Fruit fly (Drosophila melanogaster) whole organism, wandering third instar larva: ENCODE measurements around the gene lectin-24A.

ENCODE experiments used
- CG32264 ChIP-seq: fragments of 200-800 bp; sonication (Bioruptor generic); optimal IDR thresholded peaks from 2 replicates; lab custom pipeline; 2016; ENCODE audit warnings: missing biosample characterization, missing genetic modification characterization
- CG9705 ChIP-seq: fragments of 200-800 bp; sonication (Bioruptor generic); optimal IDR thresholded peaks from 2 replicates; lab custom pipeline; 2018; ENCODE audit warnings: missing biosample characterization, mild to moderate bottlenecking, missing genetic modification characterization
- Dfd ChIP-seq: fragments of >200 bp; optimal IDR thresholded peaks from 2 replicates; lab custom pipeline; 2017; ENCODE audit warnings: missing biosample characterization, missing genetic modification characterization
- Dif ChIP-seq: fragments of 200-275, 200-300 bp; sonication (Bioruptor generic); optimal IDR thresholded peaks from 2 replicates; lab custom pipeline; 2018; ENCODE audit warnings: missing biosample characterization, missing genetic modification characterization; ENCODE audit not compliant: partially characterized antibody
- GATAd ChIP-seq: sonication (Bioruptor generic); optimal IDR thresholded peaks from 2 replicates; lab custom pipeline; 2016; ENCODE audit warnings: missing biosample characterization, missing genetic modification characterization
- HLH106 ChIP-seq: fragments of 200-800 bp; optimal IDR thresholded peaks from 3 replicates; lab custom pipeline; 2019; ENCODE audit warnings: missing biosample characterization, mild to moderate bottlenecking, missing genetic modification characterization, moderate library complexity
- Hnf4 ChIP-seq: fragments of 200-800 bp; sonication (Bioruptor generic); optimal IDR thresholded peaks from 2 replicates; lab custom pipeline; 2016; ENCODE audit warnings: missing biosample characterization, mild to moderate bottlenecking, missing genetic modification characterization
- Hr78 ChIP-seq: fragments of >200 bp; optimal IDR thresholded peaks from 2 replicates; lab custom pipeline; 2017; ENCODE audit warnings: missing biosample characterization, missing genetic modification characterization
- Hr83 ChIP-seq: fragments of 200-300 bp; sonication (Bioruptor generic); optimal IDR thresholded peaks from 2 replicates; lab custom pipeline; 2016; ENCODE audit warnings: missing biosample characterization, mild to moderate bottlenecking, missing genetic modification characterization, moderate library complexity; ENCODE audit not compliant: poor library complexity, severe bottlenecking
- Jra ChIP-seq: sonication (Bioruptor generic); optimal IDR thresholded peaks from 2 replicates; lab custom pipeline; 2016; ENCODE audit warnings: missing biosample characterization, missing genetic modification characterization
- Mio ChIP-seq: sonication (Bioruptor generic); optimal IDR thresholded peaks from 2 replicates; lab custom pipeline; 2016; ENCODE audit warnings: missing biosample characterization, missing genetic modification characterization
- Myc ChIP-seq: fragments of >200 bp; optimal IDR thresholded peaks from 2 replicates; lab custom pipeline; 2017
- N ChIP-seq: fragments of >200 bp; optimal IDR thresholded peaks from 2 replicates; lab custom pipeline; 2018; ENCODE audit warnings: missing biosample characterization, missing external identifiers, missing genetic modification characterization
- OdsH ChIP-seq: fragments of 200-800 bp; sonication (Bioruptor generic); optimal IDR thresholded peaks from 2 replicates; lab custom pipeline; 2016; ENCODE audit warnings: missing biosample characterization, mild to moderate bottlenecking, missing genetic modification characterization
- Rel ChIP-seq, 2 experiments: fragments of 200-800 bp; sonication (Bioruptor generic) in 1 of 2; optimal IDR thresholded peaks; 2 replicates in 1 of 2; 3 replicates in 1 of 2; lab custom pipeline; 2016 to 2019; ENCODE audit warnings: mild to moderate bottlenecking in 2 of 2, missing biosample characterization in 2 of 2, missing genetic modification characterization in 2 of 2, moderate library complexity in 1 of 2
- Sp1 ChIP-seq: fragments of 200-800 bp; sonication (Bioruptor generic); optimal IDR thresholded peaks from 3 replicates; lab custom pipeline; 2019; ENCODE audit warnings: missing biosample characterization, mild to moderate bottlenecking, missing genetic modification characterization, moderate library complexity
- Vsx2 ChIP-seq: fragments of 200-300, 225-300 bp; sonication (Bioruptor generic); optimal IDR thresholded peaks from 2 replicates; lab custom pipeline; 2018; ENCODE audit warnings: missing biosample characterization, missing genetic modification characterization; ENCODE audit not compliant: partially characterized antibody
- br ChIP-seq: fragments of 200-800 bp; sonication (Bioruptor generic); optimal IDR thresholded peaks from 2 replicates; lab custom pipeline; 2016; ENCODE audit warnings: missing biosample characterization, missing genetic modification characterization
- brk ChIP-seq: fragments of 200-800 bp; sonication (Bioruptor generic); optimal IDR thresholded peaks from 2 replicates; lab custom pipeline; 2016; ENCODE audit warnings: missing biosample characterization, mild to moderate bottlenecking, missing genetic modification characterization
- dsf ChIP-seq: sonication (Bioruptor generic); optimal IDR thresholded peaks from 2 replicates; lab custom pipeline; 2016; ENCODE audit warnings: missing biosample characterization, missing genetic modification characterization, borderline replicate concordance
- ey ChIP-seq: fragments of 200-800 bp; sonication (Bioruptor generic); optimal IDR thresholded peaks from 2 replicates; lab custom pipeline; 2016; ENCODE audit warnings: missing biosample characterization, missing genetic modification characterization
- foxo ChIP-seq, 2 experiments: fragments of 200-800 bp; sonication (Bioruptor generic); optimal IDR thresholded peaks; 2 replicates in 1 of 2; 3 replicates in 1 of 2; lab custom pipeline; 2016 to 2017; ENCODE audit warnings: missing biosample characterization in 2 of 2, missing genetic modification characterization in 2 of 2
- fru ChIP-seq: fragments of 200-800 bp; sonication (Bioruptor generic); optimal IDR thresholded peaks from 3 replicates; lab custom pipeline; 2016; ENCODE audit warnings: missing biosample characterization, mild to moderate bottlenecking, missing genetic modification characterization
- lola ChIP-seq: fragments of >200 bp; optimal IDR thresholded peaks from 2 replicates; lab custom pipeline; 2017; ENCODE audit warnings: missing biosample characterization, missing genetic modification characterization
- pan ChIP-seq: fragments of >200 bp; optimal IDR thresholded peaks from 2 replicates; lab custom pipeline; 2017
- psq ChIP-seq: fragments of 200-800 bp; sonication (Bioruptor generic); optimal IDR thresholded peaks from 3 replicates; lab custom pipeline; 2017; ENCODE audit warnings: missing biosample characterization, mild to moderate bottlenecking, missing genetic modification characterization, moderate library complexity
- rgr ChIP-seq: fragments of 200-800 bp; sonication (Bioruptor generic); optimal IDR thresholded peaks from 3 replicates; lab custom pipeline; 2016; ENCODE audit warnings: missing biosample characterization, mild to moderate bottlenecking, missing genetic modification characterization
- sage ChIP-seq: fragments of 200-800 bp; sonication (Bioruptor generic); optimal IDR thresholded peaks from 2 replicates; lab custom pipeline; 2016; ENCODE audit warnings: missing biosample characterization, mild to moderate bottlenecking, missing genetic modification characterization
- sv ChIP-seq: fragments of 200-800 bp; sonication (Bioruptor generic); optimal IDR thresholded peaks from 3 replicates; lab custom pipeline; 2016; ENCODE audit warnings: missing biosample characterization, missing genetic modification characterization
- tai ChIP-seq: sonication (Bioruptor generic); optimal IDR thresholded peaks from 2 replicates; lab custom pipeline; 2016; ENCODE audit warnings: missing biosample characterization, missing genetic modification characterization
- woc ChIP-seq: sonication (Bioruptor generic); optimal IDR thresholded peaks from 2 replicates; lab custom pipeline; 2016; ENCODE audit warnings: missing biosample characterization, mild to moderate bottlenecking, missing genetic modification characterization

The lectin-24A gene

dm6 chr2L:3700990-3701389 lies 16.6 kb downstream of the lectin-24A start, which contains the start of gene CG42467:
CG42467 (plus strand) TSS chr2L:3701290.
- TF ChIP-seq Dif (GFP tag; lab: Kevin White, UChicago): no peak
- TF ChIP-seq Vsx2 (GFP tag; lab: Kevin White, UChicago): no peak
- no peak for TF ChIP-seq Hr83 (GFP tag; lab: Kevin White, UChicago)
- no peak for TF ChIP-seq N (GFP tag; lab: Kevin White, UChicago)

dm6 chr2L:3700374-3700773 lies 17.2 kb downstream of the lectin-24A start, which contains the start of gene Sfp24C1:
Sfp24C1 (plus strand) TSS chr2L:3700674.
- TF ChIP-seq Vsx2 (GFP tag; lab: Kevin White, UChicago): no peak
- TF ChIP-seq Hnf4: no peak
- TF ChIP-seq Jra (GFP tag; lab: Kevin White, UChicago): no peak
- no peak for TF ChIP-seq Hr78 (GFP tag; lab: Kevin White, UChicago)

dm6 chr2L:3699895-3700294 lies 17.7 kb downstream of the lectin-24A start, which contains the start of gene CG42465:
CG42465 (plus strand) TSS chr2L:3700195.
- TF ChIP-seq HLH106 (tag; lab: Kevin White, UChicago): no peak
- no peak for TF ChIP-seq Hr78 (GFP tag; lab: Kevin White, UChicago)
- TF ChIP-seq sage (GFP tag; lab: Kevin White, UChicago): no peak
- no peak for TF ChIP-seq rgr (GFP tag; lab: Kevin White, UChicago)
- TF ChIP-seq OdsH (GFP tag; lab: Kevin White, UChicago): no peak
- no peak for TF ChIP-seq GATAd (GFP tag; lab: Kevin White, UChicago)
- TF ChIP-seq lola (GFP tag; lab: Kevin White, UChicago): no peak
- no peak for TF ChIP-seq psq (GFP tag; lab: Kevin White, UChicago)
- no peak for TF ChIP-seq Sp1 (GFP tag; lab: Kevin White, UChicago)
- TF ChIP-seq Rel (GFP tag; optimal IDR thresholded peaks at IDR 0.05; lab: Kevin White, UChicago): no peak
- no peak for TF ChIP-seq Rel (tag; optimal IDR thresholded peaks at IDR 0.05; lab: Kevin White, UChicago)

- no peak for TF ChIP-seq tai (GFP tag; lab: Kevin White, UChicago)
- TF ChIP-seq pan: no peak
- no peak for TF ChIP-seq dsf (GFP tag; lab: Kevin White, UChicago)
Observed at dm6 chr2L:3698992-3699514, 18.5 kb downstream of the lectin-24A start, which contains the start of the genes CG10031 and CG42464. CG10031 (minus strand) TSS chr2L:3699092. CG42464 (plus strand) TSS chr2L:3699464.

dm6 chr2L:3697772-3698171 lies 19.8 kb downstream of the lectin-24A start, which contains the start of gene CG3604:
CG3604 (minus strand) TSS chr2L:3697872.
- TF ChIP-seq ey (GFP tag; lab: Kevin White, UChicago): no peak
- no peak for TF ChIP-seq pan
- no peak for TF ChIP-seq HLH106 (tag; lab: Kevin White, UChicago)
- no peak for TF ChIP-seq woc (GFP tag; lab: Kevin White, UChicago)
- no peak for TF ChIP-seq br (GFP tag; lab: Kevin White, UChicago)
- TF ChIP-seq Myc (lab: Kevin White, UChicago): no peak
- TF ChIP-seq sv (GFP tag; lab: Kevin White, UChicago): no peak
- TF ChIP-seq lola (GFP tag; lab: Kevin White, UChicago): no peak
- no peak for TF ChIP-seq Mio
- TF ChIP-seq foxo (GFP tag; optimal IDR thresholded peaks at IDR 0.05; lab: Kevin White, UChicago): no peak
- TF ChIP-seq CG32264 (GFP tag; lab: Kevin White, UChicago): no peak
- TF ChIP-seq Rel (GFP tag; optimal IDR thresholded peaks at IDR 0.05; lab: Kevin White, UChicago): no peak
- no peak for TF ChIP-seq Rel (tag; optimal IDR thresholded peaks at IDR 0.05; lab: Kevin White, UChicago)

dm6 chr2L:3696438-3696837 lies 21.1 kb downstream of the lectin-24A start, which contains the start of gene IM33:
IM33 (minus strand) TSS chr2L:3696658.
- TF ChIP-seq sage (GFP tag; lab: Kevin White, UChicago): no peak
- no peak for TF ChIP-seq brk (GFP tag; lab: Kevin White, UChicago)
- TF ChIP-seq Jra (GFP tag; lab: Kevin White, UChicago): no peak
- TF ChIP-seq rgr (GFP tag; lab: Kevin White, UChicago): no peak
- TF ChIP-seq fru (GFP tag; lab: Kevin White, UChicago): no peak
- no peak for TF ChIP-seq Dfd (GFP tag; lab: Kevin White, UChicago)
- TF ChIP-seq CG9705 (GFP tag; lab: Kevin White, UChicago): no peak
- no peak for TF ChIP-seq woc (GFP tag; lab: Kevin White, UChicago)
